Worm (Caenorhabditis elegans): Measurements from ENCODE around the gene clc-33.

ce11 chrII:823529-823928 is 16.7 kb upstream of the clc-33 start, which contains the start of gene F46F5.10:
- no peak for TF ChIP-seq lin-40 (tag; optimal IDR thresholded peaks at IDR 0.05)
- TF ChIP-seq B0336.3 (GFP tag; IDR thresholded peaks at IDR 0.05): no peak
- TF ChIP-seq ztf-28 (GFP tag; IDR thresholded peaks at IDR 0.05): no peak
- TF ChIP-seq unc-62 (GFP tag; optimal IDR thresholded peaks at IDR 0.05): no peak
- no peak for TF ChIP-seq F57C9.4 (tag; optimal IDR thresholded peaks at IDR 0.05)
- TF ChIP-seq B0019.2 (GFP tag; conservative IDR thresholded peaks at IDR 0.05): no peak
- no peak for TF ChIP-seq nfya-1 (tag; optimal IDR thresholded peaks at IDR 0.05; ENCODE audit: borderline replicate concordance, insufficient read depth)
- TF ChIP-seq ceh-40 (GFP tag; IDR thresholded peaks at IDR 0.05): no peak
- TF ChIP-seq madf-10 (tag; optimal IDR thresholded peaks at IDR 0.05): no peak
- TF ChIP-seq mxl-1 (tag; optimal IDR thresholded peaks at IDR 0.05): no peak
- no peak for TF ChIP-seq ceh-79 (tag; optimal IDR thresholded peaks at IDR 0.05)
- TF ChIP-seq ama-1 (optimal IDR thresholded peaks at IDR 0.05): no peak
- TF ChIP-seq ama-1 (GFP tag; optimal IDR thresholded peaks at IDR 0.05): no peak
- TF ChIP-seq akir-1 (GFP tag; optimal IDR thresholded peaks at IDR 0.05): no peak
- no peak for TF ChIP-seq bed-2 (GFP tag; IDR thresholded peaks at IDR 0.05)
